Fruit fly (Drosophila melanogaster): ENCODE results near the gene Hpf1.

Gene Hpf1

dm6 chr3R:5833948-5834504, 42.3 kb downstream of the Hpf1 start (continued):
- TF ChIP-seq CG9705 (GFP tag; optimal IDR thresholded peaks at IDR 0.05) (no peak), CG32264 (GFP tag; optimal IDR thresholded peaks at IDR 0.05) (peak; percentile 58), GATAd (GFP tag; optimal IDR thresholded peaks at IDR 0.05) (peak; percentile 22), N (GFP tag; optimal IDR thresholded peaks at IDR 0.05) (no peak), sage (GFP tag; optimal IDR thresholded peaks at IDR 0.05) (peak; percentile 39), Myc (optimal IDR thresholded peaks at IDR 0.05) (no peak), Abd-B (GFP tag; optimal IDR thresholded peaks at IDR 0.05) (no peak), Jra (GFP tag; optimal IDR thresholded peaks at IDR 0.05) (peak; percentile 35), Rel (GFP tag; optimal IDR thresholded peaks at IDR 0.05) (peak; percentile 17), Rel (tag; optimal IDR thresholded peaks at IDR 0.05) (no peak), dl (GFP tag; optimal IDR thresholded peaks at IDR 0.05; ENCODE audit: insufficient read depth in 1 of 2, partially characterized antibody in 2 of 2) (no peak), foxo (GFP tag; optimal IDR thresholded peaks at IDR 0.05) (peak in 1 of 2 experiments; percentile 82)

dm6 chr3R:5836536-5836935, 44.9 kb downstream of the Hpf1 start:
- no peak for TF ChIP-seq jim (GFP tag; optimal IDR thresholded peaks at IDR 0.05)
- no peak for TF ChIP-seq sv (GFP tag; optimal IDR thresholded peaks at IDR 0.05)
- TF ChIP-seq Dif (GFP tag; optimal IDR thresholded peaks at IDR 0.05; ENCODE audit: partially characterized antibody) = no peak
- no peak for TF ChIP-seq br (GFP tag; optimal IDR thresholded peaks at IDR 0.05)
- TF ChIP-seq Vsx2 (GFP tag; optimal IDR thresholded peaks at IDR 0.05; ENCODE audit: partially characterized antibody) = no peak
- no peak for TF ChIP-seq Hr78 (GFP tag; optimal IDR thresholded peaks at IDR 0.05)
- no peak for TF ChIP-seq h (GFP tag; optimal IDR thresholded peaks at IDR 0.05)
- TF ChIP-seq ey (GFP tag; optimal IDR thresholded peaks at IDR 0.05) = no peak
- TF ChIP-seq HLH106 (tag; optimal IDR thresholded peaks at IDR 0.05) = no peak
- TF ChIP-seq dsf (GFP tag; optimal IDR thresholded peaks at IDR 0.05; ENCODE audit: borderline replicate concordance) = no peak
- no peak for TF ChIP-seq Rel (GFP tag; optimal IDR thresholded peaks at IDR 0.05)
- TF ChIP-seq Rel (tag; optimal IDR thresholded peaks at IDR 0.05) = no peak
- no peak for TF ChIP-seq tai (GFP tag; optimal IDR thresholded peaks at IDR 0.05)
- no peak for TF ChIP-seq psq (GFP tag; optimal IDR thresholded peaks at IDR 0.05)
- TF ChIP-seq N (GFP tag; optimal IDR thresholded peaks at IDR 0.05) = no peak
- TF ChIP-seq CrebA (GFP tag; optimal IDR thresholded peaks at IDR 0.05; ENCODE audit: borderline replicate concordance) = no peak
- no peak for TF ChIP-seq dl (GFP tag; optimal IDR thresholded peaks at IDR 0.05; ENCODE audit: insufficient read depth in 1 of 2, partially characterized antibody in 2 of 2)
- no peak for TF ChIP-seq pan (optimal IDR thresholded peaks at IDR 0.05)
- TF ChIP-seq GATAd (GFP tag; optimal IDR thresholded peaks at IDR 0.05) = no peak

- peak; percentile 42 for TF ChIP-seq Hr83 (GFP tag; optimal IDR thresholded peaks at IDR 0.05; ENCODE audit: poor library complexity, severe bottlenecking)
- TF ChIP-seq sv (GFP tag; optimal IDR thresholded peaks at IDR 0.05) = no peak
- TF ChIP-seq jim (GFP tag; optimal IDR thresholded peaks at IDR 0.05) = no peak
- no peak for TF ChIP-seq ey (GFP tag; optimal IDR thresholded peaks at IDR 0.05)
- TF ChIP-seq Rel (GFP tag; optimal IDR thresholded peaks at IDR 0.05) = no peak
- TF ChIP-seq Rel (tag; optimal IDR thresholded peaks at IDR 0.05) = peak; percentile 72
Observed at dm6 chr3R:5838683-5839365, 47.1 kb downstream of the Hpf1 start.

- no peak for TF ChIP-seq pan (optimal IDR thresholded peaks at IDR 0.05)
- no peak for TF ChIP-seq usp (GFP tag; optimal IDR thresholded peaks at IDR 0.05)
- no peak for TF ChIP-seq Vsx2 (GFP tag; optimal IDR thresholded peaks at IDR 0.05; ENCODE audit: partially characterized antibody)
- TF ChIP-seq Hnf4 (GFP tag; optimal IDR thresholded peaks at IDR 0.05) = no peak
- TF ChIP-seq lola (GFP tag; optimal IDR thresholded peaks at IDR 0.05) = no peak
Observed at dm6 chr3R:5840870-5841269, 49.2 kb downstream of the Hpf1 start, which contains the start of gene CG1213. Gene CG1213 (plus strand): TSS chr3R:5841170.

dm6 chr3R:5841290-5841689, 49.6 kb downstream of the Hpf1 start:
- TF ChIP-seq Dfd (GFP tag; optimal IDR thresholded peaks at IDR 0.05) = no peak
- peak; percentile 6 for TF ChIP-seq h (GFP tag; optimal IDR thresholded peaks at IDR 0.05)

Measured in whole organism, wandering third instar larva.